Fruit fly (Drosophila melanogaster): ENCODE data around the gene pes.

- TF ChIP-seq CG34406 (GFP tag; optimal IDR thresholded peaks at IDR 0.05), result peak; percentile 10
- TF ChIP-seq esn (GFP tag; optimal IDR thresholded peaks at IDR 0.05), result no peak
- no peak for TF ChIP-seq Smox (GFP tag; optimal IDR thresholded peaks at IDR 0.05)
- no peak for TF ChIP-seq Ets21C (GFP tag; optimal IDR thresholded peaks at IDR 0.05)
- TF ChIP-seq cyc (GFP tag; optimal IDR thresholded peaks at IDR 0.05), result no peak
- peak; percentile 18 for TF ChIP-seq OdsH (GFP tag; optimal IDR thresholded peaks at IDR 0.05)
- TF ChIP-seq CG31627 (GFP tag; optimal IDR thresholded peaks at IDR 0.05), result no peak
- TF ChIP-seq Met (GFP tag; optimal IDR thresholded peaks at IDR 0.05), result no peak
- TF ChIP-seq CG16779 (tag; optimal IDR thresholded peaks at IDR 0.05), result no peak
- TF ChIP-seq CG3919 (GFP tag; optimal IDR thresholded peaks at IDR 0.05), result peak; percentile 21
Measured at dm6 chr2L:7968054-7968453, 25.9 kb downstream of the pes start.

Data from whole organism, prepupa.